Fruit fly (Drosophila melanogaster) whole organism, embryonic: ENCODE measurements around the gene Sema5c.

ENCODE experiments used
- CG10209 ChIP-seq: fragments of 200-800 bp; sonication (Bioruptor generic); optimal IDR thresholded peaks from 3 replicates; lab custom pipeline; 2017; ENCODE audit warnings: missing biosample characterization, mild to moderate bottlenecking, missing genetic modification characterization, missing genetic modification reagents
- CG11723 ChIP-seq: fragments of 200-800 bp; sonication (Bioruptor generic); optimal IDR thresholded peaks from 2 replicates; lab custom pipeline; 2017; ENCODE audit warnings: missing biosample characterization, mild to moderate bottlenecking, missing genetic modification characterization
- CG14014 ChIP-seq: fragments of 200-800 bp; sonication (Bioruptor generic); IDR thresholded peaks from 2 replicates; pipeline ENCODE4 v1.3.6; 2022; ENCODE audit warnings: missing biosample characterization, missing genetic modification characterization
- CG15011 ChIP-seq: fragments of 200-800 bp; sonication (Bioruptor generic); optimal IDR thresholded peaks from 3 replicates; lab custom pipeline; 2018; ENCODE audit warnings: missing biosample characterization, mild to moderate bottlenecking, missing genetic modification characterization
- CG1529 ChIP-seq: fragments of 200-800 bp; sonication (Bioruptor generic); optimal IDR thresholded peaks from 3 replicates; lab custom pipeline; 2018; ENCODE audit warnings: missing biosample characterization, missing genetic modification characterization
- CG17361 ChIP-seq: fragments of 200-800 bp; sonication (Bioruptor generic); IDR thresholded peaks from 3 replicates; pipeline ENCODE4 v1.3.6; 2022; ENCODE audit warnings: missing biosample characterization, missing genetic modification characterization
- CG17385 ChIP-seq: fragments of 200-800 bp; sonication (Bioruptor generic); optimal IDR thresholded peaks from 3 replicates; lab custom pipeline; 2018; ENCODE audit warnings: missing biosample characterization, mild to moderate bottlenecking, missing genetic modification characterization
- CG17802 ChIP-seq: fragments of 200-800 bp; sonication (Bioruptor generic); optimal IDR thresholded peaks from 2 replicates; lab custom pipeline; 2018; ENCODE audit warnings: missing biosample characterization, mild to moderate bottlenecking, missing genetic modification characterization, moderate library complexity
- CG18011 ChIP-seq: fragments of 200-800 bp; sonication (Bioruptor generic); optimal IDR thresholded peaks from 2 replicates; lab custom pipeline; 2017; ENCODE audit warnings: missing biosample characterization, missing genetic modification characterization, mild to moderate bottlenecking, moderate library complexity, missing genotype
- CG18262 ChIP-seq: fragments of 200-800 bp; optimal IDR thresholded peaks from 3 replicates; lab custom pipeline; 2019; ENCODE audit warnings: missing biosample characterization, mild to moderate bottlenecking, missing genetic modification characterization, moderate library complexity
- CG2199 ChIP-seq: fragments of 200-800 bp; sonication (Bioruptor generic); IDR thresholded peaks from 3 replicates; pipeline ENCODE4 v1.3.6; 2022; ENCODE audit warnings: missing biosample characterization, missing genetic modification characterization
- CG30403 ChIP-seq: fragments of 200-800 bp; sonication (Bioruptor generic); optimal IDR thresholded peaks from 3 replicates; lab custom pipeline; 2016; ENCODE audit warnings: missing biosample characterization, missing genetic modification characterization
- CG31365 ChIP-seq: fragments of 200-800 bp; sonication (Bioruptor generic); optimal IDR thresholded peaks from 2 replicates; lab custom pipeline; 2018; ENCODE audit warnings: missing biosample characterization, mild to moderate bottlenecking, missing genetic modification characterization
- CG3163 ChIP-seq: fragments of 200-800 bp; sonication (Bioruptor generic); optimal IDR thresholded peaks from 3 replicates; lab custom pipeline; 2016; ENCODE audit warnings: missing biosample characterization, missing genetic modification characterization
- CG3407 ChIP-seq: fragments of 200-800 bp; sonication (Bioruptor generic); optimal IDR thresholded peaks from 2 replicates; lab custom pipeline; 2018; ENCODE audit warnings: missing biosample characterization, mild to moderate bottlenecking, missing genetic modification characterization
- CG34422 ChIP-seq: fragments of 200-800 bp; sonication (Bioruptor generic); IDR thresholded peaks from 3 replicates; pipeline ENCODE4 v1.3.6; 2022; ENCODE audit warnings: missing biosample characterization, missing genetic modification characterization
- CG3838 ChIP-seq: fragments of 200-800 bp; sonication (Bioruptor generic); optimal IDR thresholded peaks from 3 replicates; lab custom pipeline; 2016; ENCODE audit warnings: missing biosample characterization, missing genetic modification characterization
- CG4424 ChIP-seq: fragments of 200-800 bp; sonication (Bioruptor generic); optimal IDR thresholded peaks from 3 replicates; lab custom pipeline; 2016; ENCODE audit warnings: missing biosample characterization, missing genetic modification characterization
- CG4730 ChIP-seq: fragments of 200-800 bp; sonication (Bioruptor generic); IDR thresholded peaks from 2 replicates; pipeline ENCODE4 v1.3.6; 2022; ENCODE audit warnings: missing biosample characterization, missing genetic modification characterization
- CG5180 ChIP-seq: fragments of 200-800 bp; sonication (Bioruptor generic); optimal IDR thresholded peaks from 3 replicates; lab custom pipeline; 2017; ENCODE audit warnings: missing biosample characterization, missing genetic modification characterization, mild to moderate bottlenecking, moderate library complexity, missing genetic modification reagents
- CG6765 ChIP-seq: fragments of 200-800 bp; sonication (Bioruptor generic); optimal IDR thresholded peaks from 3 replicates; lab custom pipeline; 2017; ENCODE audit warnings: missing biosample characterization, mild to moderate bottlenecking, missing genetic modification characterization
- CG6854 ChIP-seq: fragments of 200-800 bp; sonication (Bioruptor generic); optimal IDR thresholded peaks from 3 replicates; lab custom pipeline; 2017; ENCODE audit warnings: missing biosample characterization, mild to moderate bottlenecking, missing genetic modification characterization
- CG7928 ChIP-seq: fragments of 200-800 bp; sonication (Bioruptor generic); optimal IDR thresholded peaks from 2 replicates; lab custom pipeline; 2017; ENCODE audit warnings: missing biosample characterization, mild to moderate bottlenecking, missing genetic modification characterization
- CG8089 ChIP-seq: fragments of 200-800 bp; sonication (Bioruptor generic); optimal IDR thresholded peaks from 3 replicates; lab custom pipeline; 2016; ENCODE audit warnings: missing biosample characterization, missing genetic modification characterization
- CG8478 ChIP-seq: fragments of >200 bp; optimal IDR thresholded peaks from 2 replicates; lab custom pipeline; 2018
- Dip2 ChIP-seq: fragments of 200-800 bp; sonication (Bioruptor generic); IDR thresholded peaks from 2 replicates; pipeline ENCODE4 v1.3.6; 2022; ENCODE audit warnings: missing biosample characterization, missing genetic modification characterization
- Eip74EF ChIP-seq, 2 experiments: fragments of 200-800 bp in 1 of 2; fragments of >200 bp in 1 of 2; sonication (Bioruptor generic) in 1 of 2; optimal IDR thresholded peaks; 2 replicates each; lab custom pipeline; 2017 to 2019; ENCODE audit warnings: missing biosample characterization in 2 of 2, missing genetic modification characterization in 2 of 2, mild to moderate bottlenecking in 1 of 2, moderate library complexity in 1 of 2
- Ets97D ChIP-seq: fragments of 200-800 bp; sonication (Bioruptor generic); optimal IDR thresholded peaks from 3 replicates; lab custom pipeline; 2016; ENCODE audit warnings: missing biosample characterization, missing genetic modification characterization
- HLHmδ ChIP-seq: fragments of 200-800 bp; sonication (Bioruptor generic); optimal IDR thresholded peaks from 2 replicates; lab custom pipeline; 2018; ENCODE audit warnings: missing biosample characterization, mild to moderate bottlenecking, missing genetic modification characterization, moderate library complexity
- Hmx ChIP-seq: fragments of 200-800 bp; sonication (Bioruptor generic); optimal IDR thresholded peaks from 2 replicates; lab custom pipeline; 2016; ENCODE audit warnings: missing biosample characterization, missing genetic modification characterization
- Jarid2 ChIP-seq: fragments of 200-800 bp; sonication (Bioruptor generic); optimal IDR thresholded peaks from 3 replicates; lab custom pipeline; 2017; ENCODE audit warnings: mild to moderate bottlenecking, missing biosample characterization, missing genetic modification reagents, missing genetic modification characterization
- Lim3 ChIP-seq: fragments of 200-800 bp; sonication (Bioruptor generic); IDR thresholded peaks from 2 replicates; pipeline ENCODE4 v1.3.6; 2022; ENCODE audit warnings: missing biosample characterization, missing genetic modification characterization
- NC2α ChIP-seq: fragments of 200-800 bp; sonication (Bioruptor generic); optimal IDR thresholded peaks from 2 replicates; lab custom pipeline; 2016; ENCODE audit warnings: missing biosample characterization, missing genetic modification characterization
- NC2β ChIP-seq: fragments of 200-800 bp; sonication (Bioruptor generic); optimal IDR thresholded peaks from 2 replicates; lab custom pipeline; 2016; ENCODE audit warnings: missing biosample characterization, missing genetic modification characterization
- Sin3A ChIP-seq: fragments of >200 bp; optimal IDR thresholded peaks from 2 replicates; lab custom pipeline; 2018
- Spps ChIP-seq: fragments of 200-800 bp; sonication (Bioruptor generic); optimal IDR thresholded peaks from 2 replicates; lab custom pipeline; 2018; ENCODE audit warnings: missing biosample characterization, mild to moderate bottlenecking, missing genetic modification characterization
- Xbp1 ChIP-seq: fragments of 200-800 bp; sonication (Bioruptor generic); optimal IDR thresholded peaks from 3 replicates; lab custom pipeline; 2016; ENCODE audit warnings: missing biosample characterization, mild to moderate bottlenecking, missing genetic modification characterization
- cas ChIP-seq: fragments of 200-800 bp; sonication (Bioruptor generic); IDR thresholded peaks from 2 replicates; pipeline ENCODE4 v1.3.6; 2022; ENCODE audit warnings: missing biosample characterization, missing genetic modification characterization
- crc ChIP-seq: fragments of 200-800 bp; sonication (Bioruptor generic); optimal IDR thresholded peaks from 2 replicates; lab custom pipeline; 2016; ENCODE audit warnings: missing biosample characterization, missing genetic modification characterization
- da ChIP-seq: fragments of 200-800 bp; sonication (Bioruptor generic); optimal IDR thresholded peaks from 2 replicates; lab custom pipeline; 2016; ENCODE audit warnings: missing biosample characterization, missing genetic modification characterization
- dmrt11E ChIP-seq: fragments of 200-800 bp; sonication (Bioruptor generic); optimal IDR thresholded peaks from 3 replicates; lab custom pipeline; 2018; ENCODE audit warnings: missing biosample characterization, mild to moderate bottlenecking, missing genetic modification characterization, moderate library complexity
- dysf ChIP-seq: fragments of 200-800 bp; sonication (Bioruptor generic); IDR thresholded peaks from 3 replicates; pipeline ENCODE4 v1.3.6; 2022; ENCODE audit warnings: missing biosample characterization, missing genetic modification characterization
- gfzf ChIP-seq: fragments of 200-800 bp; sonication (Bioruptor generic); optimal IDR thresholded peaks from 2 replicates; lab custom pipeline; 2016; ENCODE audit warnings: missing biosample characterization, mild to moderate bottlenecking, missing genetic modification characterization, moderate library complexity
- gt ChIP-seq: fragments of 200-800 bp; sonication (Bioruptor generic); IDR thresholded peaks from 2 replicates; pipeline ENCODE4 v1.3.6; 2022; ENCODE audit warnings: missing biosample characterization, missing genetic modification characterization
- jigr1 ChIP-seq: fragments of 200-800 bp; sonication (Bioruptor generic); IDR thresholded peaks from 3 replicates; pipeline ENCODE4 v1.3.6; 2022; ENCODE audit warnings: missing biosample characterization, missing genetic modification characterization
- onecut ChIP-seq: fragments of 200-800 bp; sonication (Bioruptor generic); IDR thresholded peaks from 2 replicates; pipeline ENCODE4 v1.3.6; 2022; ENCODE audit warnings: missing biosample characterization, missing genetic modification characterization
- peb ChIP-seq: fragments of 200-800 bp; sonication (Bioruptor generic); IDR thresholded peaks from 2 replicates; pipeline ENCODE4 v1.3.6; 2022; ENCODE audit warnings: missing biosample characterization, missing genetic modification characterization
- row ChIP-seq: fragments of 200-800 bp; sonication (Bioruptor generic); IDR thresholded peaks from 3 replicates; pipeline ENCODE4 v1.3.6; 2022; ENCODE audit warnings: missing biosample characterization, missing genetic modification characterization
- tin ChIP-seq: fragments of 200-800 bp; sonication (Bioruptor generic); optimal IDR thresholded peaks from 3 replicates; lab custom pipeline; 2016; ENCODE audit warnings: missing biosample characterization, missing genetic modification characterization
- vfl ChIP-seq: fragments of 200-800 bp; sonication (Bioruptor generic); optimal IDR thresholded peaks from 2 replicates; lab custom pipeline; 2016; ENCODE audit warnings: missing biosample characterization, missing genetic modification characterization

The Sema5c gene

DNA sequence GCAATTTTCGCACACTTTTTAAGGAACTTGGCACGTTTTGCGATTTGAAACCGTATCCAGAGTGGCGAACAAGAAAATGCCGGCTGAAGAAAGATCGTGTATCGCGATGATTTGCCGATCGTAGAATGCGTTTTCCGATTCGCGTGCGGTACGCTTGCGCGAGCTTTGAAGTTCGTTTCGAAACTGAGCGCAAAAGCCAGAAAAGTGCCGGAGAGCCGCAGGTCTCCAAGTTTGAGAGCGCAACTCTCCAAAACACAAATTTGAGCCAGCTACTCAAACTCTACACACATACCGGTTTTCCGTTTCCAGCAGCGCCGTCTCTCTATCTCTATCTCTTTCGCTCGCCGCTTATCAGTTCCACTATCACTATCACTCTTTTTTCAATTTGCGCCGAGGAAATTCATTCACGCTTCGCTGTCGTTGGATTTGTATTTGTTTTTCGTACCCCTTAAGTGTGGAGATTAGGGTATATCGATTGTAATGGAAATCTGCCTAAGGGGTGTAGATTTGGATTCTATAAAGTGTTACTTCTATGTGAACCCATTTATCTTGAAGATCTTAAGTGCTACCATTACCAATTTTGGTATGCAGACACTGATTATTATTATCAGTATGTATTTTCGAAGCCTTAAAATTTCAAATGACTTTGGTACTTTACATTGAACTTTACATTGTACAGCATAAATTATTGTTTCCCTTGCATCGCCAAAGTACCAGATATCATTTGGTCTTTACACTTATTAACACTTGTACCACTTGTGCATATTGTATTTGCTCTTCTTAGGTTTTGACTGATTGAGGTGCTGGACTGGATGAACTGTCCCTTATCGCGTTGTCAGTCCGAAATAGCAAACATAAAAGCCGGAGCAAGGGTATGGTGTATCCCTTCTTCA, 25.1 kb downstream of the Sema5c start (continued):
- TF ChIP-seq CG8089 (GFP tag; lab: Kevin White, UChicago) (peak; percentile 60), CG17802 (peak; percentile 11), CG6854 (GFP tag; lab: Kevin White, UChicago) (peak; percentile 39), NC2β (GFP tag; lab: Kevin White, UChicago) (peak; percentile 68), dysf (GFP tag; lab: Robert Waterston, UW) (peak; percentile 78), CG31365 (tag; lab: Kevin White, UChicago) (no peak), vfl (GFP tag; lab: Kevin White, UChicago) (peak; percentile 67), CG2199 (peak; percentile 65; the same call in 1 of the 3 replicates), CG3407 (GFP tag; lab: Kevin White, UChicago) (peak; percentile 56), CG10209 (peak; percentile 69), CG1529 (GFP tag; lab: Kevin White, UChicago) (peak; percentile 28), CG18262 (tag; lab: Kevin White, UChicago) (peak; percentile 88), dmrt11E (tag; lab: Kevin White, UChicago) (peak; percentile 74), Dip2 (GFP tag; lab: Robert Waterston, UW) (no peak), CG3838 (GFP tag; lab: Kevin White, UChicago) (no peak), gt (GFP tag; lab: Robert Waterston, UW) (no peak), CG4730 (GFP tag; lab: Robert Waterston, UW) (no peak), Jarid2 (peak; percentile 97), CG3163 (GFP tag; lab: Kevin White, UChicago) (peak; percentile 45), CG4424 (GFP tag; lab: Kevin White, UChicago) (peak; percentile 71), CG14014 (GFP tag; lab: Robert Waterston, UW) (0 out of 2 replicates have a peak, but pooled peaks have one; percentile 18), onecut (GFP tag; lab: Robert Waterston, UW) (peak; percentile 53; the same call in 1 of the 2 replicates), row (GFP tag; lab: Robert Waterston, UW) (peak; percentile 91), cas (GFP tag; lab: Robert Waterston, UW) (no peak), CG34422 (peak; percentile 39), da (GFP tag; lab: Kevin White, UChicago) (no peak), Ets97D (GFP tag; lab: Kevin White, UChicago) (no peak), CG6765 (GFP tag; lab: Kevin White, UChicago) (no peak), Hmx (GFP tag; lab: Kevin White, UChicago) (no peak), Sin3A (lab: Kevin White, UChicago) (no peak), gfzf (GFP tag; lab: Kevin White, UChicago) (no peak), peb (no peak), Eip74EF (GFP tag; optimal IDR thresholded peaks at IDR 0.05; lab: Kevin White, UChicago) (peak in 1 of 2 experiments; percentile 54), CG18011 (no peak), tin (GFP tag; lab: Kevin White, UChicago) (peak; percentile 67), CG5180 (GFP tag; lab: Kevin White, UChicago) (peak; percentile 40), Lim3 (GFP tag; lab: Robert Waterston, UW) (peak; percentile 36; the same call in 1 of the 2 replicates), Spps (tag; lab: Kevin White, UChicago) (peak; percentile 21), CG17361 (peak; percentile 88), CG11723 (GFP tag; lab: Kevin White, UChicago) (peak; percentile 44), CG7928 (GFP tag; lab: Kevin White, UChicago) (peak; percentile 28), CG17385 (GFP tag; lab: Kevin White, UChicago) (peak; percentile 45), NC2α (GFP tag; lab: Kevin White, UChicago) (no peak), jigr1 (GFP tag; lab: Robert Waterston, UW) (peak; percentile 34; the same call in 1 of the 3 replicates), CG30403 (peak; percentile 84), CG15011 (GFP tag; lab: Kevin White, UChicago) (peak; percentile 67), Xbp1 (GFP tag; lab: Kevin White, UChicago) (peak; percentile 63), HLHmδ (no peak), CG8478 (no peak), crc (GFP tag; lab: Kevin White, UChicago) (peak; percentile 50)
